Worm (Caenorhabditis elegans): Measurements from ENCODE around the gene kars-1.

The kars-1 gene

DNA sequence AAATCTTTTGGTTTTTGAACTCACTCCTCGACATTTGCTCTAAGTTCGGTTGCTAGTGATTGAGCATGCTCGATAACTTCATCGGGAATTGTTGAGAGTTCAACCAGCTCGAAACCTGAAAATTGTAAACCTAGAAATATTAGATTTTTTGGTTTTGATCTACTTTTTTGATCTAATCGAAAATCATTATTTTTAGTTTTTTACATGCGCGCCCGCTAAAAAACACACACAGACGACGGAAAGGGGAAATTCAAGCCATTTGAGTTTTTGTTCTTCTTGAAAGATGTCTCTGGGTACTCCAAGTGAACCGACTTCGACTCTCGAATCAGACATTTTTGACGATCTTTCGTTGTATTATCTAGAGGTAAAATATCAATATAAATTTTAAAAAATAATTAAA is 6.8 kb downstream of the kars-1 start, which contains the start of gene nos-2:
Gene nos-2 (plus strand): TSS at position 228 of the 400 bp plus-strand sequence.
- TF ChIP-seq nhr-76 (tag; optimal IDR thresholded peaks at IDR 0.05) (no peak), ceh-43 (GFP tag; optimal IDR thresholded peaks at IDR 0.05) (no peak), snpc-4 (tag; optimal IDR thresholded peaks at IDR 0.05) (no peak), nhr-237 (tag; optimal IDR thresholded peaks at IDR 0.05) (no peak), elt-1 (tag; optimal IDR thresholded peaks at IDR 0.05; ENCODE audit: borderline replicate concordance, insufficient read depth) (no peak), bed-3 (GFP tag; optimal IDR thresholded peaks at IDR 0.05) (no peak), cnd-1 (tag; optimal IDR thresholded peaks at IDR 0.05) (no peak), ceh-83 (GFP tag; optimal IDR thresholded peaks at IDR 0.05) (no peak), drap-1 (GFP tag; optimal IDR thresholded peaks at IDR 0.05) (no peak), hlh-1 (tag; optimal IDR thresholded peaks at IDR 0.05) (no peak), unc-39 (tag; optimal IDR thresholded peaks at IDR 0.05) (no peak), zip-8 (tag; optimal IDR thresholded peaks at IDR 0.05) (no peak)

DNA sequence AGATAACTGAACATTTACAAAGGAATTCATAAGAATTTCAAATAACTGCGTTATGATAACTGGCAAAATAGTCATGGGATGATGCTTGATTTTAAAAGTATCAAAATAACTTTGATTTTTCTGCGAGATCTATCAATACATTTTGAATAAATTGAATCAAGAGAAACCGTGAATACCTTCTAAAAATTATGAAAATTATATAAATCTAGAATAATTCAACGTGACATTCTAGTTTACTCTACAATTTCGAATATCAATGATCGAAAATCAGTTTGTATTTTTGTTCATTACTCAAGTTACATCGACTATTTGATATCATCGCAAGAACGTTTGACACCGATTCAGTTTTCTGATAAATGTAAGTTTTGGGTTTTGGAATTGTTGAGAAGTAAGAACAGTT is 10.5 kb downstream of the kars-1 start, which contains the start of gene acs-6:
Gene acs-6 (plus strand): TSS at position 301 of the 400 bp plus-strand sequence.
- TF ChIP-seq lsy-2 (tag; optimal IDR thresholded peaks at IDR 0.05) (no peak), nhr-76 (tag; optimal IDR thresholded peaks at IDR 0.05) (no peak), drap-1 (GFP tag; optimal IDR thresholded peaks at IDR 0.05) (no peak), unc-62 (GFP tag; optimal IDR thresholded peaks at IDR 0.05) (no peak), mep-1 (tag; optimal IDR thresholded peaks at IDR 0.05) (no peak)

DNA sequence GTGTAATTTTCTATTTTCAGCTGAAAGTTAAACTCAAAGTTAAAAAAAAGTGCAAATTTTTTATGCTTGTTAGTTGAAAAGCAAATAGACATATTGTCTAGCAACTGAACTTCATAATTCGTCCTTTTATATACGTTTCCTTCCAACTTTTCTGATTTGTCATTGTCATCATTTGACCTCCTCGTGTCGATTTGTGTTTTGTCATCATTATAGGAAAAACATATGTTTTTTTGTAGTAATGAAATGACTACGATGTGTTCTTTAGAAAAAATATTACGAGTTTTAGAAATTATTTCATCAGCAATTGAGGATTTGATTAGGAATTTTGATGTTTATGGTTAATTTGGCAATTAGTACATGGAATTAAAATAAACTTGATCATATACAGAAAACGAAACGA is 11.4 kb downstream of the kars-1 start:
- TF ChIP-seq flh-1 (GFP tag; optimal IDR thresholded peaks at IDR 0.05) (no peak), ham-2 (GFP tag; optimal IDR thresholded peaks at IDR 0.05) (no peak), mep-1 (tag; optimal IDR thresholded peaks at IDR 0.05) (no peak), ceh-43 (GFP tag; optimal IDR thresholded peaks at IDR 0.05) (no peak)

DNA sequence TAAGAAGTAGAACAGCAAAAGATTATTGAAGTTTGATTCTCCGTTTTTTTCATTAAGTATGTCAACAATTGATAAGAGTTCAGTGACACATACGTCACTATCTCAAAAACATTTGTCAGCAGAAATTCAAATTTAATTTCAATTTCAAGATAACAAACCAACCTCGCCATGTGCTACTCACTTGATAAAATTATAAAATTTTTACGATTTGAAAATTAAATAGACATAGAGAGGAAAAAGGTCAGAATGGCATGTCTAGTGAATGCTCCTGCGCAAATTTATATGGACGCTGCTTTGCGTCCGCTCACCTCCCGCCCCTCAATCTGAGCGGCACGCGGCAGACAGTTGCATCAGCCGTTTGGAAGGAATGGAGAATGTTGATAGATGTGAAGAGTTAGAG is 12.0 kb downstream of the kars-1 start:
- TF ChIP-seq sptf-1 (tag; optimal IDR thresholded peaks at IDR 0.05), result no peak
- no peak for TF ChIP-seq nhr-2 (tag; optimal IDR thresholded peaks at IDR 0.05)

DNA sequence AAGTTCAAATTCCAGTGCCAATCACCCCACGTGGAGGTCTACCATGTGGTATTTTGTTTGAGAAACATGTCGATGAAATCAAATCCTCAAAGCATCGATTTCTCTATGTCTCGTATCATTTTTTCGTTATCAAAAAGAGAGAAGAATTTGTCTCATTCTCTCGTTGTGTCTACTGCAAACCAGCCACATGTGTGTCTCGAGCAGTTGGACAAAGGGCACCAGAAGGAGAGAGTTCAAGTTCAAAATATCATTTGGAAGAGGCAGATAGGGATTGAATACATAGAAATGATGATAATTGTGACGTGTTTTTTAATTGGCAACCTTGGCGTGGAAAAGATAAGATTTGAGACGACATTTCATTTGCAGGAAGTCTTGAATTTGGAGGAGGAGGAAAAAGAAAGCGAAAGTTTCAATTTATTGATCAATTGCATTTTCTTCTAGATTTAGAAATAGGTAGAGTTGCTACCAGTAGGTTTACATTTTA is 12.9 kb downstream of the kars-1 start:
- TF ChIP-seq sem-2 (GFP tag; optimal IDR thresholded peaks at IDR 0.05), result no peak
- peak; percentile 8 for TF ChIP-seq unc-62 (GFP tag; optimal IDR thresholded peaks at IDR 0.05)
- peak; percentile 50 for TF ChIP-seq blmp-1 (tag; optimal IDR thresholded peaks at IDR 0.05)
- TF ChIP-seq elt-3 (tag; optimal IDR thresholded peaks at IDR 0.05), result no peak
- no peak for TF ChIP-seq unc-120 (tag; optimal IDR thresholded peaks at IDR 0.05; ENCODE audit: poor library complexity, severe bottlenecking)
- TF ChIP-seq sptf-1 (tag; optimal IDR thresholded peaks at IDR 0.05), result no peak
- no peak for TF ChIP-seq snpc-4 (tag; optimal IDR thresholded peaks at IDR 0.05)
- TF ChIP-seq mab-5 (tag; optimal IDR thresholded peaks at IDR 0.05), result no peak
- no peak for TF ChIP-seq ces-1 (GFP tag; optimal IDR thresholded peaks at IDR 0.05)
- no peak for TF ChIP-seq nhr-28 (tag; optimal IDR thresholded peaks at IDR 0.05)
- TF ChIP-seq mep-1 (tag; optimal IDR thresholded peaks at IDR 0.05), result no peak
- no peak for TF ChIP-seq zip-8 (tag; optimal IDR thresholded peaks at IDR 0.05)
- no peak for TF ChIP-seq cnd-1 (tag; optimal IDR thresholded peaks at IDR 0.05)
- TF ChIP-seq bed-3 (GFP tag; optimal IDR thresholded peaks at IDR 0.05), result no peak
- TF ChIP-seq hlh-1 (tag; optimal IDR thresholded peaks at IDR 0.05), result peak; percentile 18
- TF ChIP-seq nhr-2 (tag; optimal IDR thresholded peaks at IDR 0.05), result no peak
- TF ChIP-seq elt-1 (tag; optimal IDR thresholded peaks at IDR 0.05; ENCODE audit: borderline replicate concordance, insufficient read depth), result no peak
- TF ChIP-seq nhr-12 (tag; optimal IDR thresholded peaks at IDR 0.05), result no peak
- TF ChIP-seq ztf-11 (tag; optimal IDR thresholded peaks at IDR 0.05), result no peak

DNA sequence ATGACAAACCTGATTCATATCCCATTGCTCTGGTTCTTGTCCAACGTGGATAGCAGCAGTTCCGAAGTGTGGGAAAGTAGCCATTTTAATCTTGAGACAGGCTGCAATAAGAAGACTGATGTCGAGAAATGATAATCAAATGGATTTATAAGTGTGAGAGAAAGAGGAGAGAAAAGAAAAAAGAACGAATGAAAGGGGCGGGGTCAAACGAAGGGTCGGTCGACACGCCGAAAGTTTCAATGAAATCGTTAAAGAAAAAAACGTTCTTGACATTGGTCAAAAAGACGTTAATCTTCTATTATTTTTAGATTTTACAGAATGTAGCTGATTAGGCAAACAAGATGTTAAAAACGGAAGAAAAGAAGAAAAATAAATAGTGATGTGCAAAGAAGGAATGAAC is 14.4 kb downstream of the kars-1 start, which contains the start of gene cth-2:
Gene cth-2 (minus strand): TSS at position 101 of the 400 bp plus-strand sequence.
- no peak for TF ChIP-seq unc-62 (GFP tag; optimal IDR thresholded peaks at IDR 0.05)
- no peak for TF ChIP-seq mls-2 (tag; optimal IDR thresholded peaks at IDR 0.05)
- no peak for TF ChIP-seq ces-1 (GFP tag; optimal IDR thresholded peaks at IDR 0.05)
- TF ChIP-seq elt-3 (tag; optimal IDR thresholded peaks at IDR 0.05), result no peak
- no peak for TF ChIP-seq nhr-237 (tag; optimal IDR thresholded peaks at IDR 0.05)
- no peak for TF ChIP-seq ztf-11 (tag; optimal IDR thresholded peaks at IDR 0.05)
- TF ChIP-seq mab-5 (tag; optimal IDR thresholded peaks at IDR 0.05), result no peak
